ENCODE assay signal across 6 worm cellular contexts in genomic region chrIII:7719364-7719936, ce11.
A peak's percentile ranks its signal among the peaks of the same experiment; 100 is the strongest.
TF ChIP-seq lines count a peak whose summit lies in the region.

ncl-1 (plus strand) TSS chrIII:7719729.

TF ChIP-seq in whole organism, L1 larva, 84 proteins besides CTCF, POLR2A, EP300 and RAD21 (continues in another document):
- TF ChIP-seq unc-30 (tag; optimal IDR thresholded peaks at IDR 0.05; lab: Kevin White, UChicago), result no peak
- TF ChIP-seq nhr-71 (tag; optimal IDR thresholded peaks at IDR 0.05; lab: Kevin White, UChicago), result peak; percentile 2
- TF ChIP-seq elt-2 (tag; optimal IDR thresholded peaks at IDR 0.05; lab: Kevin White, UChicago), result peak; percentile 19
- TF ChIP-seq zip-4 (GFP tag; optimal IDR thresholded peaks at IDR 0.05; lab: Kevin White, UChicago), result no peak
- TF ChIP-seq fkh-4 (tag; optimal IDR thresholded peaks at IDR 0.05; lab: Kevin White, UChicago; ENCODE audit: borderline replicate concordance), result no peak
- TF ChIP-seq ceh-82 (tag; optimal IDR thresholded peaks at IDR 0.05; lab: Kevin White, UChicago), result no peak
- peak; percentile 23 for TF ChIP-seq snu-23 (GFP tag; optimal IDR thresholded peaks at IDR 0.05; lab: Kevin White, UChicago)
- no peak for TF ChIP-seq sup-37 (GFP tag; optimal IDR thresholded peaks at IDR 0.05; lab: Kevin White, UChicago)
- no peak for TF ChIP-seq nhr-28 (tag; optimal IDR thresholded peaks at IDR 0.05; lab: Kevin White, UChicago)
- no peak for TF ChIP-seq dsc-1 (tag; optimal IDR thresholded peaks at IDR 0.05; lab: Kevin White, UChicago)
- peak; percentile 40 for TF ChIP-seq blmp-1 (tag; optimal IDR thresholded peaks at IDR 0.05; lab: Kevin White, UChicago)
- 0 out of 2 replicates have a peak, but pooled peaks have one; percentile 14 for TF ChIP-seq nhr-19 (GFP tag; conservative IDR thresholded peaks at IDR 0.05; lab: Robert Waterston, UW)
- TF ChIP-seq efl-3 (GFP tag; optimal IDR thresholded peaks at IDR 0.05; lab: Kevin White, UChicago), result no peak
- TF ChIP-seq C16A3.4 (tag; optimal IDR thresholded peaks at IDR 0.05; lab: Kevin White, UChicago), result no peak
- no peak for TF ChIP-seq C34B4.2 (tag; optimal IDR thresholded peaks at IDR 0.05; lab: Kevin White, UChicago)

TF ChIP-seq in whole organism, L2 larva, 48 proteins besides CTCF, POLR2A, EP300 and RAD21:
- TF ChIP-seq nhr-77 (tag; optimal IDR thresholded peaks at IDR 0.05; lab: Kevin White, UChicago) (no peak), C34F6.9 (tag; optimal IDR thresholded peaks at IDR 0.05; lab: Kevin White, UChicago) (peak; percentile 46), nhr-129 (tag; optimal IDR thresholded peaks at IDR 0.05; lab: Kevin White, UChicago) (peak; percentile 76), ZK546.5 (tag; optimal IDR thresholded peaks at IDR 0.05; lab: Kevin White, UChicago) (no peak), lin-13 (GFP tag; optimal IDR thresholded peaks at IDR 0.05; lab: Kevin White, UChicago) (peak; percentile 51)
TF ChIP-seq in whole organism, L2 larva: peak in this region for 3.

TF ChIP-seq in whole organism, L3 larva, 47 proteins besides CTCF, POLR2A, EP300 and RAD21:
- TF ChIP-seq elt-3 (tag; optimal IDR thresholded peaks at IDR 0.05; lab: Kevin White, UChicago) (no peak), ama-1 (optimal IDR thresholded peaks at IDR 0.05; lab: Kevin White, UChicago) (peak; percentile 36), pha-4 (tag; optimal IDR thresholded peaks at IDR 0.05; lab: Kevin White, UChicago) (peak; percentile 57)

TF ChIP-seq in whole organism, L4 larva, 104 proteins besides CTCF, POLR2A, EP300 and RAD21 (continues in another document):
- TF ChIP-seq ZK337.2 (GFP tag; IDR thresholded peaks at IDR 0.05; lab: Robert Waterston, UW) (no peak), lsy-2 (tag; optimal IDR thresholded peaks at IDR 0.05; lab: Kevin White, UChicago) (peak in 1 of 2 experiments; percentile 22), unc-62 (GFP tag; optimal IDR thresholded peaks at IDR 0.05 in 1 of 2; lab: Kevin White, UChicago) (peak in 1 of 2 experiments; percentile 11), unc-62 (tag; optimal IDR thresholded peaks at IDR 0.05; lab: Kevin White, UChicago) (no peak), dve-1 (tag; optimal IDR thresholded peaks at IDR 0.05; lab: Kevin White, UChicago; ENCODE audit: insufficient read depth) (peak; percentile 43), mxl-3 (GFP tag; optimal IDR thresholded peaks at IDR 0.05; lab: Kevin White, UChicago) (no peak), ceh-82 (tag; optimal IDR thresholded peaks at IDR 0.05; lab: Kevin White, UChicago) (no peak), Y75B8A.6 (GFP tag; IDR thresholded peaks at IDR 0.05; lab: Robert Waterston, UW) (no peak), T26A8.4 (GFP tag; IDR thresholded peaks at IDR 0.05; lab: Robert Waterston, UW) (no peak), nhr-28 (tag; optimal IDR thresholded peaks at IDR 0.05; lab: Kevin White, UChicago) (peak; percentile 47), tra-1 (GFP tag; IDR thresholded peaks at IDR 0.05; lab: Robert Waterston, UW) (no peak), madf-9 (GFP tag; conservative IDR thresholded peaks at IDR 0.05; lab: Robert Waterston, UW) (no peak), spr-1 (tag; optimal IDR thresholded peaks at IDR 0.05; lab: Kevin White, UChicago) (no peak), aly-2 (tag; optimal IDR thresholded peaks at IDR 0.05; lab: Kevin White, UChicago) (no peak), daf-16 (GFP tag; optimal IDR thresholded peaks at IDR 0.05; lab: Kevin White, UChicago) (no peak), daf-16 (tag; optimal IDR thresholded peaks at IDR 0.05; lab: Kevin White, UChicago) (no peak), F10B5.3 (tag; optimal IDR thresholded peaks at IDR 0.05; lab: Kevin White, UChicago) (no peak), fkh-10 (GFP tag; optimal IDR thresholded peaks at IDR 0.05; lab: Kevin White, UChicago) (no peak), madf-5 (GFP tag; IDR thresholded peaks at IDR 0.05; lab: Robert Waterston, UW) (no peak), mep-1 (tag; optimal IDR thresholded peaks at IDR 0.05; lab: Kevin White, UChicago) (peak; percentile 47), spr-3 (GFP tag; optimal IDR thresholded peaks at IDR 0.05; lab: Kevin White, UChicago) (no peak), dmd-9 (GFP tag; IDR thresholded peaks at IDR 0.05; lab: Robert Waterston, UW) (no peak), hlh-30 (tag; optimal IDR thresholded peaks at IDR 0.05; lab: Kevin White, UChicago; ENCODE audit: insufficient read depth) (peak; percentile 83)

TF ChIP-seq in whole organism, late embryonic, 69 proteins besides CTCF, POLR2A, EP300 and RAD21:
- TF ChIP-seq hlh-30 (tag; optimal IDR thresholded peaks at IDR 0.05; lab: Kevin White, UChicago; ENCODE audit: insufficient read depth), result peak; percentile 38
- no peak for TF ChIP-seq unc-42 (tag; optimal IDR thresholded peaks at IDR 0.05; lab: Kevin White, UChicago)

TF ChIP-seq in whole organism, young adult, 124 proteins besides CTCF, POLR2A, EP300 and RAD21:
- no peak for TF ChIP-seq ceh-40 (GFP tag; IDR thresholded peaks at IDR 0.05; lab: Robert Waterston, UW)
- TF ChIP-seq ceh-91 (GFP tag; IDR thresholded peaks at IDR 0.05; lab: Robert Waterston, UW), result no peak
- no peak for TF ChIP-seq nfya-1 (tag; optimal IDR thresholded peaks at IDR 0.05; lab: Kevin White, UChicago; ENCODE audit: borderline replicate concordance, insufficient read depth)
- no peak for TF ChIP-seq rec-8 (tag; optimal IDR thresholded peaks at IDR 0.05; lab: Kevin White, UChicago)
- no peak for TF ChIP-seq dpl-1 (GFP tag; optimal IDR thresholded peaks at IDR 0.05; lab: Kevin White, UChicago)
- TF ChIP-seq mel-28 (tag; optimal IDR thresholded peaks at IDR 0.05; lab: Kevin White, UChicago; ENCODE audit: borderline replicate concordance), result no peak
- no peak for TF ChIP-seq Y95B8A.8 (GFP tag; IDR thresholded peaks at IDR 0.05; lab: Robert Waterston, UW)
- TF ChIP-seq egl-18 (GFP tag; IDR thresholded peaks at IDR 0.05; lab: Robert Waterston, UW), result no peak
- TF ChIP-seq nhr-80 (tag; optimal IDR thresholded peaks at IDR 0.05; lab: Kevin White, UChicago), result peak; percentile 9
- TF ChIP-seq madf-10 (tag; optimal IDR thresholded peaks at IDR 0.05; lab: Kevin White, UChicago), result no peak
- TF ChIP-seq lsy-27 (tag; optimal IDR thresholded peaks at IDR 0.05; lab: Kevin White, UChicago; ENCODE audit: borderline replicate concordance, insufficient read depth), result no peak
- TF ChIP-seq unc-62 (GFP tag; optimal IDR thresholded peaks at IDR 0.05; lab: Kevin White, UChicago), result no peak
- no peak for TF ChIP-seq ceh-27 (GFP tag; optimal IDR thresholded peaks at IDR 0.05; lab: Kevin White, UChicago)
- TF ChIP-seq K12H6.12 (tag; optimal IDR thresholded peaks at IDR 0.05; lab: Kevin White, UChicago), result no peak
- TF ChIP-seq unc-130 (GFP tag; optimal IDR thresholded peaks at IDR 0.05; lab: Kevin White, UChicago), result no peak
- TF ChIP-seq hmg-1.2 (GFP tag; IDR thresholded peaks at IDR 0.05; lab: Robert Waterston, UW), result peak; percentile 20; the same call in 1 of the 2 replicates
- TF ChIP-seq snpc-3.4 (tag; optimal IDR thresholded peaks at IDR 0.05; lab: Kevin White, UChicago), result no peak
- TF ChIP-seq sdz-38 (tag; optimal IDR thresholded peaks at IDR 0.05; lab: Kevin White, UChicago), result no peak
- TF ChIP-seq gei-17 (GFP tag; optimal IDR thresholded peaks at IDR 0.05; lab: Kevin White, UChicago), result no peak
- TF ChIP-seq ztf-22 (GFP tag; optimal IDR thresholded peaks at IDR 0.05; lab: Kevin White, UChicago), result no peak
- TF ChIP-seq F10E7.11 (tag; optimal IDR thresholded peaks at IDR 0.05; lab: Kevin White, UChicago), result no peak
- no peak for TF ChIP-seq let-526 (GFP tag; IDR thresholded peaks at IDR 0.05; lab: Robert Waterston, UW)
- TF ChIP-seq snpc-1.3 (tag; optimal IDR thresholded peaks at IDR 0.05; lab: Kevin White, UChicago; ENCODE audit: insufficient read depth), result no peak
- TF ChIP-seq lin-26 (GFP tag; IDR thresholded peaks at IDR 0.05; lab: Robert Waterston, UW), result no peak
- no peak for TF ChIP-seq repo-1 (tag; optimal IDR thresholded peaks at IDR 0.05; lab: Kevin White, UChicago)
- TF ChIP-seq ztf-26 (tag; optimal IDR thresholded peaks at IDR 0.05; lab: Kevin White, UChicago), result no peak
- no peak for TF ChIP-seq F39B2.1 (GFP tag; IDR thresholded peaks at IDR 0.05; lab: Robert Waterston, UW)
- no peak for TF ChIP-seq cebp-1 (GFP tag; IDR thresholded peaks at IDR 0.05; lab: Robert Waterston, UW)
- peak; percentile 6 for TF ChIP-seq cebp-1 (tag; optimal IDR thresholded peaks at IDR 0.05; lab: Kevin White, UChicago)
- no peak for TF ChIP-seq T07F8.4 (tag; optimal IDR thresholded peaks at IDR 0.05; lab: Kevin White, UChicago)
- TF ChIP-seq ama-1 (optimal IDR thresholded peaks at IDR 0.05; lab: Kevin White, UChicago), result peak; percentile 0
- TF ChIP-seq ama-1 (GFP tag; optimal IDR thresholded peaks at IDR 0.05; lab: Kevin White, UChicago), result no peak
- no peak for TF ChIP-seq ztf-25 (GFP tag; IDR thresholded peaks at IDR 0.05; lab: Robert Waterston, UW)
- no peak for TF ChIP-seq F22D6.2 (tag; optimal IDR thresholded peaks at IDR 0.05; lab: Kevin White, UChicago)
- TF ChIP-seq sptf-2 (GFP tag; optimal IDR thresholded peaks at IDR 0.05; lab: Kevin White, UChicago), result no peak
TF ChIP-seq in whole organism, young adult: peak in this region for 4.
